Fruit fly (Drosophila melanogaster): ENCODE data around the gene CG7110.

The CG7110 gene

dm6 chr2L:13378488-13378964 is 20.3 kb upstream of the CG7110 start, which contains the start of the genes CG9302 and beta'COP (continued):
- TF ChIP-seq tgo (GFP tag; IDR thresholded peaks at IDR 0.05) (peak; percentile 54; the same call in 1 of the 3 replicates), Dp (GFP tag; optimal IDR thresholded peaks at IDR 0.05) (peak; percentile 5), ac (GFP tag; optimal IDR thresholded peaks at IDR 0.05) (no peak), CG3838 (GFP tag; optimal IDR thresholded peaks at IDR 0.05) (no peak), Lim3 (GFP tag; IDR thresholded peaks at IDR 0.05) (no peak), fd102C (GFP tag; optimal IDR thresholded peaks at IDR 0.05) (no peak), CG11695 (GFP tag; IDR thresholded peaks at IDR 0.05) (no peak), Vsx1 (GFP tag; optimal IDR thresholded peaks at IDR 0.05) (no peak), usp (GFP tag; optimal IDR thresholded peaks at IDR 0.05) (no peak), emc (GFP tag; optimal IDR thresholded peaks at IDR 0.05) (no peak), Atf-2 (GFP tag; optimal IDR thresholded peaks at IDR 0.05) (peak; percentile 34), CG11093 (GFP tag; IDR thresholded peaks at IDR 0.05) (peak; percentile 44; the same call in 1 of the 3 replicates), CG4730 (GFP tag; IDR thresholded peaks at IDR 0.05) (no peak), Hr3 (GFP tag; optimal IDR thresholded peaks at IDR 0.05) (peak; percentile 81), cad (GFP tag; optimal IDR thresholded peaks at IDR 0.05) (no peak), psq (GFP tag; optimal IDR thresholded peaks at IDR 0.05) (peak; percentile 18), CG14965 (GFP tag; optimal IDR thresholded peaks at IDR 0.05; ENCODE audit: borderline replicate concordance) (no peak), CG16815 (GFP tag; optimal IDR thresholded peaks at IDR 0.05) (peak; percentile 65), crc (GFP tag; optimal IDR thresholded peaks at IDR 0.05) (no peak), dan (GFP tag; IDR thresholded peaks at IDR 0.05) (no peak), CG17912 (GFP tag; optimal IDR thresholded peaks at IDR 0.05) (peak; percentile 48), gsb-n (tag; optimal IDR thresholded peaks at IDR 0.05) (no peak), CG6689 (GFP tag; IDR thresholded peaks at IDR 0.05) (peak; percentile 56), CG7928 (GFP tag; optimal IDR thresholded peaks at IDR 0.05) (peak; percentile 9), sens-2 (GFP tag; IDR thresholded peaks at IDR 0.05) (no peak), zen2 (GFP tag; IDR thresholded peaks at IDR 0.05; ENCODE audit: partially characterized antibody) (no peak; the same call in 2 of the 3 replicates), CG9215 (GFP tag; IDR thresholded peaks at IDR 0.05) (peak; percentile 74), amos (GFP tag; IDR thresholded peaks at IDR 0.05; ENCODE audit: partially characterized antibody) (peak; percentile 63), CG9609 (GFP tag; optimal IDR thresholded peaks at IDR 0.05) (no peak), CG6813 (GFP tag; optimal IDR thresholded peaks at IDR 0.05) (no peak), CG12219 (GFP tag; optimal IDR thresholded peaks at IDR 0.05) (no peak), salm (tag; optimal IDR thresholded peaks at IDR 0.05) (no peak), Tbp (GFP tag; optimal IDR thresholded peaks at IDR 0.05) (no peak), CG13424 (tag; optimal IDR thresholded peaks at IDR 0.05) (peak; percentile 78), CG6272 (GFP tag; IDR thresholded peaks at IDR 0.05) (peak; percentile 58; the same call in 1 of the 2 replicates), E2f2 (GFP tag; IDR thresholded peaks at IDR 0.05) (0 out of 2 replicates have a peak, but pooled peaks have one; percentile 22), CG2199 (GFP tag; IDR thresholded peaks at IDR 0.05) (0 out of 3 replicates have a peak, but pooled peaks have one; percentile 25), CG34376 (GFP tag; optimal IDR thresholded peaks at IDR 0.05) (no peak), CG2678 (tag; optimal IDR thresholded peaks at IDR 0.05) (no peak), HmgD (GFP tag; optimal IDR thresholded peaks at IDR 0.05) (no peak), CG10654 (GFP tag; optimal IDR thresholded peaks at IDR 0.05) (peak; percentile 53), cato (GFP tag; optimal IDR thresholded peaks at IDR 0.05; ENCODE audit: borderline replicate concordance) (peak; percentile 50), CG6854 (GFP tag; optimal IDR thresholded peaks at IDR 0.05) (no peak), trem (tag; optimal IDR thresholded peaks at IDR 0.05) (peak; percentile 68), GATAe (GFP tag; conservative IDR thresholded peaks at IDR 0.05) (no peak), CG4707 (GFP tag; optimal IDR thresholded peaks at IDR 0.05) (no peak), wor (GFP tag; IDR thresholded peaks at IDR 0.05) (no peak; the same call in 1 of the 2 replicates), tll (GFP tag; optimal IDR thresholded peaks at IDR 0.05) (peak in 1 of 2 experiments; percentile 3), CG6791 (GFP tag; IDR thresholded peaks at IDR 0.05; ENCODE audit: partially characterized antibody) (peak; percentile 58; the same call in 1 of the 3 replicates), dimm (GFP tag; IDR thresholded peaks at IDR 0.05) (no peak), Doc2 (GFP tag; IDR thresholded peaks at IDR 0.05) (no peak)
